Worm (Caenorhabditis elegans) whole organism, L4 larva: Measurements from ENCODE around the gene srt-69.

Experiments
- F37D6.2 ChIP-seq: sonication (generic microtip); optimal IDR thresholded peaks from 2 replicates; lab custom pipeline; 2016; ENCODE audit warnings: mild to moderate bottlenecking, missing genetic modification characterization, missing compliant biosample characterization
- F44E2.7 ChIP-seq: fragments of 200-800 bp; sonication (Bioruptor generic); IDR thresholded peaks from 2 replicates; pipeline ENCODE4 v2.1.2; 2022; ENCODE audit warnings: missing genetic modification characterization, missing compliant biosample characterization
- F49E8.2 ChIP-seq: sonication (generic microtip); optimal IDR thresholded peaks from 2 replicates; lab custom pipeline; 2016; ENCODE audit warnings: missing compliant biosample characterization, mild to moderate bottlenecking, missing genetic modification characterization, borderline replicate concordance
- Y75B8A.6 ChIP-seq: fragments of 200-800 bp; sonication (Bioruptor generic); IDR thresholded peaks from 2 replicates; pipeline ENCODE4 v1.3.6; 2022; ENCODE audit warnings: missing genetic modification reagents, missing genetic modification characterization, missing compliant biosample characterization
- aha-1 ChIP-seq: fragments of 150-350 bp; peaks from one replicate; lab custom pipeline; 2014; ENCODE audit warnings: missing biosample characterization, missing genetic modification characterization
- attf-4 ChIP-seq: sonication (generic microtip); optimal IDR thresholded peaks from 3 replicates; lab custom pipeline; 2017; ENCODE audit warnings: missing biosample characterization, missing genetic modification characterization
- ceh-28 ChIP-seq: fragments of 150-350 bp; optimal IDR thresholded peaks from 2 replicates; lab custom pipeline; 2014; ENCODE audit warnings: missing biosample characterization, missing genetic modification reagents, missing genetic modification characterization
- ceh-62 ChIP-seq: sonication (generic microtip); optimal IDR thresholded peaks from 2 replicates; lab custom pipeline; 2017; ENCODE audit warnings: missing biosample characterization, missing genetic modification characterization
- ceh-82 ChIP-seq: sonication (generic microtip); optimal IDR thresholded peaks from 2 replicates; lab custom pipeline; 2017; ENCODE audit warnings: missing biosample characterization, missing genetic modification characterization
- daf-19 ChIP-seq: fragments of 200-800 bp; sonication (Bioruptor generic); conservative IDR thresholded peaks from 2 replicates; pipeline ENCODE4 v1.3.6; 2022; ENCODE audit warnings: missing genetic modification characterization, missing compliant biosample characterization
- dmd-8 ChIP-seq: fragments of 200-800 bp; sonication (Bioruptor generic); IDR thresholded peaks from 2 replicates; pipeline ENCODE4 v1.3.6; 2022; ENCODE audit warnings: missing genetic modification characterization, missing compliant biosample characterization
- fos-1 ChIP-seq: fragments of 150-350 bp; optimal IDR thresholded peaks from 2 replicates; lab custom pipeline; 2014; ENCODE audit warnings: missing biosample characterization, missing genetic modification characterization
- hlh-11 ChIP-seq: fragments of 200-800 bp; sonication (Bioruptor generic); optimal IDR thresholded peaks from 2 replicates; lab custom pipeline; 2018; ENCODE audit warnings: mild to moderate bottlenecking, missing genetic modification characterization, missing compliant biosample characterization
- lin-13 ChIP-seq: fragments of 150-350 bp; optimal IDR thresholded peaks from 2 replicates; lab custom pipeline; 2014; ENCODE audit warnings: missing biosample characterization, missing genetic modification reagents, missing genetic modification characterization
- lin-38 ChIP-seq: fragments of 200-800 bp; sonication (Bioruptor generic); IDR thresholded peaks from 2 replicates; pipeline ENCODE4 v1.3.6; 2022; ENCODE audit warnings: missing genetic modification reagents, missing genetic modification characterization, missing compliant biosample characterization
- lir-3 ChIP-seq: sonication (generic microtip); optimal IDR thresholded peaks from 2 replicates; lab custom pipeline; 2016; ENCODE audit warnings: mild to moderate bottlenecking, missing genetic modification characterization, missing compliant biosample characterization
- mdl-1 ChIP-seq, 2 experiments: fragments of 150-350 bp in 1 of 2; sonication (generic microtip) in 1 of 2; optimal IDR thresholded peaks; 2 replicates each; lab custom pipeline; 2014 to 2017; ENCODE audit warnings: missing biosample characterization in 2 of 2, missing genetic modification characterization in 2 of 2
- mep-1 ChIP-seq: fragments of 150-350 bp; sonication (generic microtip); optimal IDR thresholded peaks from 3 replicates; lab custom pipeline; 2014; ENCODE audit warnings: missing biosample characterization, missing genetic modification characterization
- mxl-2 ChIP-seq: fragments of 200-800 bp; sonication (Bioruptor generic); conservative IDR thresholded peaks from 2 replicates; pipeline ENCODE4 v1.3.6; 2022; ENCODE audit warnings: missing genetic modification reagents, missing genetic modification characterization, missing compliant biosample characterization
- mxl-3 ChIP-seq: fragments of 200-800 bp; sonication (Bioruptor generic); optimal IDR thresholded peaks from 2 replicates; lab custom pipeline; 2018; ENCODE audit warnings: mild to moderate bottlenecking, missing genetic modification characterization, missing compliant biosample characterization
- nhr-10 ChIP-seq: fragments of 150-350 bp; optimal IDR thresholded peaks from 2 replicates; lab custom pipeline; 2014; ENCODE audit warnings: missing biosample characterization, missing genetic modification characterization
- nhr-25 ChIP-seq: sonication (generic microtip); optimal IDR thresholded peaks from 2 replicates; lab custom pipeline; 2017; ENCODE audit warnings: missing genetic modification characterization, mild to moderate bottlenecking, missing compliant biosample characterization, antibody characterized with exemption, moderate library complexity, borderline replicate concordance; ENCODE audit not compliant: insufficient read depth
- nhr-28 ChIP-seq: fragments of 150-350 bp; optimal IDR thresholded peaks from 2 replicates; lab custom pipeline; 2014; ENCODE audit warnings: missing biosample characterization, missing genetic modification characterization
- pqm-1 ChIP-seq: sonication (generic microtip); optimal IDR thresholded peaks from 2 replicates; lab custom pipeline; 2017; ENCODE audit warnings: missing biosample characterization, missing genetic modification characterization
- rbr-2 ChIP-seq: sonication (generic microtip); optimal IDR thresholded peaks from 2 replicates; lab custom pipeline; 2016; ENCODE audit warnings: missing genotype, missing genetic modification characterization, missing compliant biosample characterization
- saeg-2 ChIP-seq: fragments of 200-800 bp; sonication (Bioruptor generic); IDR thresholded peaks from 2 replicates; pipeline ENCODE4 v1.3.6; 2022; ENCODE audit warnings: missing genetic modification reagents, missing genetic modification characterization, missing compliant biosample characterization
- set-16 ChIP-seq: fragments of 200-800 bp; sonication (Bioruptor generic); IDR thresholded peaks from 2 replicates; pipeline ENCODE4 v1.3.6; 2022; ENCODE audit warnings: missing genetic modification reagents, missing genetic modification characterization, missing compliant biosample characterization
- unc-130 ChIP-seq: sonication (generic microtip); optimal IDR thresholded peaks from 2 replicates; lab custom pipeline; 2016; ENCODE audit warnings: missing genetic modification reagents, missing genetic modification characterization, missing compliant biosample characterization
- unc-39 ChIP-seq: sonication (generic microtip); optimal IDR thresholded peaks from 2 replicates; lab custom pipeline; 2017; ENCODE audit warnings: missing biosample characterization, missing genetic modification characterization
- unc-62 ChIP-seq, 3 experiments: fragments of 150-350 bp in 1 of 3; sonication (generic microtip); optimal IDR thresholded peaks in 2 of 3; peaks in 1 of 3; 1 replicate in 1 of 3; 2 replicates in 2 of 3; lab custom pipeline; 2014 to 2017; ENCODE audit warnings: missing biosample characterization in 3 of 3, missing genetic modification characterization in 3 of 3, missing genetic modification reagents in 3 of 3, missing genotype in 1 of 3
- ztf-11 ChIP-seq: fragments of 150-350 bp; optimal IDR thresholded peaks from 2 replicates; lab custom pipeline; 2014; ENCODE audit warnings: missing biosample characterization, missing genetic modification characterization

Gene srt-69

ce11 chrV:5265581-5265980 lies at the start of gene srt-69, which contains the start of gene B0238.12:
Gene srt-69, minus strand, starts transcription at chrV:5265681.
Gene B0238.12, plus strand, starts transcription at chrV:5265844.
- TF ChIP-seq daf-19 (GFP tag; lab: Robert Waterston, UW) (no peak), dmd-8 (GFP tag; lab: Robert Waterston, UW) (no peak), Y75B8A.6 (GFP tag; lab: Robert Waterston, UW) (no peak), F37D6.2 (no peak), pqm-1 (no peak), attf-4 (tag; lab: Kevin White, UChicago) (no peak)

ce11 chrV:5314104-5314503 lies 48.6 kb upstream of the srt-69 start, which contains the start of gene C10G8.2:
Gene C10G8.2, plus strand, starts transcription at chrV:5314404.
- peak in 1 of 2 experiments; percentile 50 for TF ChIP-seq unc-62 (GFP tag; optimal IDR thresholded peaks at IDR 0.05 in 1 of 2; lab: Kevin White, UChicago)
- no peak for TF ChIP-seq unc-62 (tag; optimal IDR thresholded peaks at IDR 0.05; lab: Kevin White, UChicago)
- no peak for TF ChIP-seq lin-13

- TF ChIP-seq lin-38 (GFP tag; lab: Robert Waterston, UW) (no peak), unc-62 (GFP tag; optimal IDR thresholded peaks at IDR 0.05 in 1 of 2; lab: Kevin White, UChicago) (peak in 1 of 2 experiments; percentile 45), unc-62 (tag; optimal IDR thresholded peaks at IDR 0.05; lab: Kevin White, UChicago) (no peak), unc-39 (tag; lab: Kevin White, UChicago) (no peak)
These were observed 47.0 kb upstream of the srt-69 start, which contains the start of gene C10G8.3 for ce11 chrV:5312453-5312852. Gene C10G8.3, plus strand, starts transcription at chrV:5312753.

DNA sequence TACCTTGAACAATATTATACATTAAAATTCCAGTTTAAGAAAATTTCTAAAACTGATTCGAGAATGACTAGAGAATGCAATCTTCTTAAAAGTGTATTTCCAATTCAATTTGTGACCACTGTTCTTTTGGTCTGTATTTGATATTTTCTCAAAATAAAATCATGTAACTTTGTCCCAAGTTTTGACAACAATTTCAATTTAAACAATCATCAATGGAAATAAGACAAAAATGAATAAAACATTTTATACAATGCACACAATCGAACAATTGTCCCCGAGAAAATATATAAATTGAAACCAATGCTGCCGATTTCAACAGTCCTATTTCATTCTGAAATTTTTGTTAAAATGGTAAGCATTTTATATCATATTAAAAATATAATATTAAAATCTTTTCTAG lies 46.2 kb upstream of the srt-69 start, which contains the start of gene C10G8.4:
Gene C10G8.4, plus strand, starts transcription at position 301 of the 400 bp plus-strand sequence.
- TF ChIP-seq ceh-82 (tag; lab: Kevin White, UChicago), result no peak
- no peak for TF ChIP-seq unc-62 (GFP tag; optimal IDR thresholded peaks at IDR 0.05 in 1 of 2; lab: Kevin White, UChicago)
- no peak for TF ChIP-seq unc-62 (tag; optimal IDR thresholded peaks at IDR 0.05; lab: Kevin White, UChicago)
- no peak for TF ChIP-seq F49E8.2
- no peak for TF ChIP-seq mxl-3 (GFP tag; lab: Kevin White, UChicago)

DNA sequence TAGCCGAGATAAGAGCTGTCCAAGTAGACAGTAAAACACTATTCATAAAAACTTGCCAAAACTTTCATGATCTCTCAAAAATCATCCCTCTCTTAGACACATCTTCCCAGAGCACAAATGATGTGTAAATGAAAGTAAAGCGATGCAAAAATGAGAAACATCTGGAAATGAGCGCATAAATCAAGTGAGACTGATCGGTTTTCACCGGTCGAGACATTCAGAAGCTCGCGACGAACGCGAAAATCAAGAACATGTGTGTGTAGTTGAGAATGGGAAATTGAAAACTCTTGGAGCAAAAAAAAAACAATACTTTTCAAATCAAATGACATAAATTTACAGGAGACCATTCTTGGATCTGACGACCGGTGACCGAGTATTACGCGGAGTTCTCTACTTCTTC lies 38.9 kb upstream of the srt-69 start:
- no peak for TF ChIP-seq ceh-28 (tag; lab: Kevin White, UChicago)
- TF ChIP-seq lir-3 (tag; lab: Kevin White, UChicago), result no peak
- no peak for TF ChIP-seq mep-1 (tag; lab: Kevin White, UChicago)
- TF ChIP-seq aha-1 (tag; lab: Kevin White, UChicago), result no peak
- TF ChIP-seq ztf-11 (tag; lab: Kevin White, UChicago), result no peak
- TF ChIP-seq F44E2.7, result no peak
- TF ChIP-seq rbr-2, result no peak
- TF ChIP-seq mdl-1 (tag; optimal IDR thresholded peaks at IDR 0.05; lab: Kevin White, UChicago), result no peak
- TF ChIP-seq fos-1, result no peak
- TF ChIP-seq saeg-2 (GFP tag; lab: Robert Waterston, UW), result no peak
- TF ChIP-seq nhr-10 (tag; lab: Kevin White, UChicago), result no peak
- no peak for TF ChIP-seq set-16

DNA sequence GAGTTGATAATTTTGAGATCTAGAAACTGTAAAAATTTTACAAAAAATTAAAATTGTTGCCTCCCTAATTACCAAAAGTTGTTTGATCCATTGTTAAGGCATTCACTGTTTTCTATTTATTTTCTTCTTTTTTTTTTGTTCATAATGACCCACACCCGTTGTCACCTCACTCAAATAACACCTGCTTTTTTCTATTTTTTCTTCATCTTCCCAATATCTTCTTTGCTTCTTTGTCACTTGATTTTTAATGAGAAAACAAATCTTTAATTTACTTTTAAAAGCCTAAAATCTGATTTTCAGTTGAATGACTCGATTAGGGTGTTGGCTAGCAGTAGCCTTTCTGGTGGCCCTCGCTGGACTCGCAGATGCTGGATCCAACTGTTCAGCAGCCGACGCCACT lies 37.9 kb upstream of the srt-69 start, which contains the start of gene ncx-2:
Gene ncx-2, plus strand, starts transcription at position 301 of the 400 bp plus-strand sequence.
- TF ChIP-seq fos-1, result no peak
- no peak for TF ChIP-seq ceh-62 (tag; lab: Kevin White, UChicago)
- TF ChIP-seq nhr-28, result no peak
- no peak for TF ChIP-seq nhr-25 (tag; lab: Kevin White, UChicago)
- no peak for TF ChIP-seq F37D6.2
- TF ChIP-seq unc-130 (GFP tag; lab: Kevin White, UChicago), result no peak
- no peak for TF ChIP-seq hlh-11 (tag; lab: Kevin White, UChicago)
- TF ChIP-seq mxl-2 (GFP tag; lab: Robert Waterston, UW), result no peak
